Fruit fly (Drosophila melanogaster) whole organism, embryonic: ENCODE measurements around the gene Tg.
A peak's percentile ranks its signal among the peaks of the same experiment; 100 is the strongest.

Experiments
- ATbp ChIP-seq: fragments of 200-800 bp; sonication (Bioruptor generic); optimal IDR thresholded peaks from 2 replicates; lab custom pipeline; 2017; ENCODE audit warnings: missing biosample characterization, mild to moderate bottlenecking, missing genetic modification characterization, missing genetic modification reagents
- CG10274 ChIP-seq: fragments of 200-800 bp; sonication (Bioruptor generic); optimal IDR thresholded peaks from 3 replicates; lab custom pipeline; 2017; ENCODE audit warnings: missing biosample characterization, mild to moderate bottlenecking, missing genetic modification characterization
- CG10543 ChIP-seq: fragments of 200-800 bp; sonication (Bioruptor generic); optimal IDR thresholded peaks from 3 replicates; lab custom pipeline; 2017; ENCODE audit warnings: missing biosample characterization, mild to moderate bottlenecking, missing genetic modification characterization, moderate library complexity
- CG11504 ChIP-seq: fragments of 200-800 bp; sonication (Bioruptor generic); optimal IDR thresholded peaks from 3 replicates; lab custom pipeline; 2019; ENCODE audit warnings: missing biosample characterization, mild to moderate bottlenecking, missing genetic modification characterization, moderate library complexity
- CG11560 ChIP-seq: fragments of 200-800 bp; sonication (Bioruptor generic); IDR thresholded peaks from 3 replicates; pipeline ENCODE4 v1.3.6; 2022; ENCODE audit warnings: missing biosample characterization, missing genetic modification characterization
- CG12104 ChIP-seq: fragments of 200-800 bp; sonication (Bioruptor generic); optimal IDR thresholded peaks from 3 replicates; lab custom pipeline; 2016; ENCODE audit warnings: missing biosample characterization, missing genetic modification characterization
- CG12391 ChIP-seq: fragments of 200-800 bp; sonication (Bioruptor generic); optimal IDR thresholded peaks from 3 replicates; lab custom pipeline; 2018; ENCODE audit warnings: missing biosample characterization, mild to moderate bottlenecking, missing genetic modification characterization, moderate library complexity
- CG14710 ChIP-seq: fragments of 200-800 bp; sonication (Bioruptor generic); optimal IDR thresholded peaks from 3 replicates; lab custom pipeline; 2019; ENCODE audit warnings: missing biosample characterization, mild to moderate bottlenecking, missing genetic modification characterization, moderate library complexity
- CG17568 ChIP-seq: fragments of 200-800 bp; sonication (Bioruptor generic); optimal IDR thresholded peaks from 2 replicates; lab custom pipeline; 2018; ENCODE audit warnings: missing biosample characterization, mild to moderate bottlenecking, missing genetic modification characterization, moderate library complexity
- CG18262 ChIP-seq: fragments of 200-800 bp; optimal IDR thresholded peaks from 3 replicates; lab custom pipeline; 2019; ENCODE audit warnings: missing biosample characterization, mild to moderate bottlenecking, missing genetic modification characterization, moderate library complexity
- CG2116 ChIP-seq: fragments of 200-800 bp; sonication (Bioruptor generic); optimal IDR thresholded peaks from 3 replicates; lab custom pipeline; 2018; ENCODE audit warnings: missing biosample characterization, mild to moderate bottlenecking, missing genetic modification characterization
- CG2129 ChIP-seq: fragments of 200-800 bp; sonication (Bioruptor generic); IDR thresholded peaks from 2 replicates; pipeline ENCODE4 v1.3.6; 2022; ENCODE audit warnings: missing biosample characterization, missing genetic modification characterization; ENCODE audit not compliant: partially characterized antibody
- CG32767 ChIP-seq: fragments of 200-800 bp; sonication (Bioruptor generic); IDR thresholded peaks from 2 replicates; pipeline ENCODE4 v1.3.6; 2022; ENCODE audit warnings: missing biosample characterization, missing genetic modification characterization
- CG6654 ChIP-seq: fragments of 200-800 bp; sonication (Bioruptor generic); optimal IDR thresholded peaks from 2 replicates; lab custom pipeline; 2017; ENCODE audit warnings: missing biosample characterization, mild to moderate bottlenecking, missing genetic modification characterization
- CG6689 ChIP-seq: fragments of 200-800 bp; sonication (Bioruptor generic); IDR thresholded peaks from 2 replicates; pipeline ENCODE4 v1.3.6; 2022; ENCODE audit warnings: missing biosample characterization, missing genetic modification characterization
- CG7271 ChIP-seq: fragments of 200-800 bp; sonication (Bioruptor generic); optimal IDR thresholded peaks from 2 replicates; lab custom pipeline; 2018; ENCODE audit warnings: missing biosample characterization, mild to moderate bottlenecking, missing genetic modification characterization, moderate library complexity
- CG9876 ChIP-seq: fragments of 200-800 bp; sonication (Bioruptor generic); optimal IDR thresholded peaks from 2 replicates; lab custom pipeline; 2016; ENCODE audit warnings: missing biosample characterization, missing genetic modification characterization
- CoRest ChIP-seq: fragments of 200-800 bp; sonication (Bioruptor generic); optimal IDR thresholded peaks from 3 replicates; lab custom pipeline; 2018; ENCODE audit warnings: missing biosample characterization, mild to moderate bottlenecking, missing genetic modification characterization, moderate library complexity
- CrebB ChIP-seq: fragments of 200-800 bp; sonication (Bioruptor generic); optimal IDR thresholded peaks from 3 replicates; lab custom pipeline; 2018; ENCODE audit warnings: missing biosample characterization, mild to moderate bottlenecking, missing genetic modification characterization
- Dp ChIP-seq: fragments of 200-800 bp; sonication (Bioruptor generic); optimal IDR thresholded peaks from 2 replicates; lab custom pipeline; 2018; ENCODE audit warnings: missing biosample characterization, mild to moderate bottlenecking, missing genetic modification characterization, moderate library complexity
- Fer2 ChIP-seq: fragments of 200-800 bp; sonication (Bioruptor generic); optimal IDR thresholded peaks from 2 replicates; lab custom pipeline; 2018; ENCODE audit warnings: missing biosample characterization, mild to moderate bottlenecking, missing genetic modification characterization, moderate library complexity
- HHEX ChIP-seq: fragments of 200-800 bp; sonication (Bioruptor generic); optimal IDR thresholded peaks from 3 replicates; lab custom pipeline; 2017; ENCODE audit warnings: missing biosample characterization, mild to moderate bottlenecking, missing genetic modification characterization, missing genetic modification reagents
- HLH3B ChIP-seq: fragments of 200-800 bp; sonication (Bioruptor generic); IDR thresholded peaks from 2 replicates; pipeline ENCODE4 v1.3.6; 2022; ENCODE audit warnings: missing biosample characterization, missing genetic modification characterization
- HLH4C ChIP-seq: fragments of 200-800 bp; sonication (Bioruptor generic); IDR thresholded peaks from 3 replicates; pipeline ENCODE4 v1.3.6; 2022; ENCODE audit warnings: missing biosample characterization, missing genetic modification characterization; ENCODE audit not compliant: partially characterized antibody
- HLHmδ ChIP-seq: fragments of 200-800 bp; sonication (Bioruptor generic); optimal IDR thresholded peaks from 2 replicates; lab custom pipeline; 2018; ENCODE audit warnings: missing biosample characterization, mild to moderate bottlenecking, missing genetic modification characterization, moderate library complexity
- Hmr ChIP-seq: fragments of 200-800 bp; sonication (Bioruptor generic); optimal IDR thresholded peaks from 3 replicates; lab custom pipeline; 2017; ENCODE audit warnings: mild to moderate bottlenecking, missing biosample characterization, missing genetic modification reagents, missing genetic modification characterization
- MESR4 ChIP-seq: fragments of 200-800 bp; sonication (Bioruptor generic); optimal IDR thresholded peaks from 2 replicates; lab custom pipeline; 2018; ENCODE audit warnings: missing biosample characterization, mild to moderate bottlenecking, missing genetic modification characterization, moderate library complexity
- Optix ChIP-seq: fragments of 200-800 bp; sonication (Bioruptor generic); IDR thresholded peaks from 3 replicates; pipeline ENCODE4 v1.3.6; 2022; ENCODE audit warnings: missing biosample characterization, missing genetic modification characterization
- Sox100B ChIP-seq: fragments of 200-800 bp; sonication (Bioruptor generic); optimal IDR thresholded peaks from 3 replicates; lab custom pipeline; 2018; ENCODE audit warnings: missing biosample characterization, mild to moderate bottlenecking, missing genetic modification characterization
- Sox102F ChIP-seq: fragments of 200-800 bp; sonication (Bioruptor generic); optimal IDR thresholded peaks from 2 replicates; lab custom pipeline; 2018; ENCODE audit warnings: missing biosample characterization, mild to moderate bottlenecking, missing genetic modification characterization, moderate library complexity
- Stat92E ChIP-seq, 3 experiments: fragments of >200 bp in 2 of 3; fragments of 200-800 bp in 1 of 3; sonication (Bioruptor generic) in 1 of 3; optimal IDR thresholded peaks; 2 replicates each; lab custom pipeline; 2017 to 2019; ENCODE audit warnings: missing biosample characterization in 3 of 3, missing genetic modification characterization in 3 of 3, mild to moderate bottlenecking in 1 of 3, moderate library complexity in 1 of 3
- abd-A ChIP-seq: fragments of 200-800 bp; sonication (Bioruptor generic); optimal IDR thresholded peaks from 3 replicates; lab custom pipeline; 2019; ENCODE audit warnings: missing biosample characterization, mild to moderate bottlenecking, missing genetic modification characterization, moderate library complexity
- amos ChIP-seq: fragments of 200-800 bp; sonication (Bioruptor generic); IDR thresholded peaks from 2 replicates; pipeline ENCODE4 v1.3.6; 2022; ENCODE audit warnings: missing biosample characterization, missing genetic modification characterization; ENCODE audit not compliant: partially characterized antibody
- chn ChIP-seq: fragments of 200-800 bp; sonication (Bioruptor generic); optimal IDR thresholded peaks from 2 replicates; lab custom pipeline; 2016; ENCODE audit warnings: missing biosample characterization, missing genetic modification characterization
- cwo ChIP-seq: fragments of 200-800 bp; sonication (Bioruptor generic); optimal IDR thresholded peaks from 3 replicates; lab custom pipeline; 2017; ENCODE audit warnings: missing biosample characterization, missing genetic modification characterization, mild to moderate bottlenecking, moderate library complexity, missing genetic modification reagents
- emc ChIP-seq: fragments of 200-800 bp; sonication (Bioruptor generic); optimal IDR thresholded peaks from 2 replicates; lab custom pipeline; 2016; ENCODE audit warnings: missing biosample characterization, missing genetic modification characterization
- en ChIP-seq: fragments of 200-800 bp; sonication (Bioruptor generic); optimal IDR thresholded peaks from 2 replicates; lab custom pipeline; 2016; ENCODE audit warnings: missing biosample characterization, missing genetic modification characterization
- ewg ChIP-seq: fragments of 200-800 bp; sonication (Bioruptor generic); optimal IDR thresholded peaks from 3 replicates; lab custom pipeline; 2017; ENCODE audit warnings: mild to moderate bottlenecking, missing biosample characterization, missing genetic modification reagents, missing genetic modification characterization
- grn ChIP-seq: fragments of 200-800 bp; sonication (Bioruptor generic); optimal IDR thresholded peaks from 3 replicates; lab custom pipeline; 2017; ENCODE audit warnings: missing biosample characterization, missing genetic modification characterization
- gt ChIP-seq: fragments of 200-800 bp; sonication (Bioruptor generic); IDR thresholded peaks from 2 replicates; pipeline ENCODE4 v1.3.6; 2022; ENCODE audit warnings: missing biosample characterization, missing genetic modification characterization
- h ChIP-seq: fragments of >200 bp; optimal IDR thresholded peaks from 2 replicates; lab custom pipeline; 2017
- lmd ChIP-seq: fragments of 200-800 bp; sonication (Bioruptor generic); IDR thresholded peaks from 2 replicates; pipeline ENCODE4 v1.3.6; 2022; ENCODE audit warnings: missing biosample characterization, missing genetic modification characterization
- mirr ChIP-seq: fragments of 200-800 bp; sonication (Bioruptor generic); optimal IDR thresholded peaks from 3 replicates; lab custom pipeline; 2018; ENCODE audit warnings: missing biosample characterization, mild to moderate bottlenecking, missing genetic modification characterization
- nerfin-2 ChIP-seq: fragments of 200-800 bp; sonication (Bioruptor generic); IDR thresholded peaks from 2 replicates; pipeline ENCODE4 v1.3.6; 2022; ENCODE audit warnings: missing biosample characterization, missing genetic modification characterization; ENCODE audit not compliant: partially characterized antibody
- phol ChIP-seq: fragments of 200-800 bp; sonication (Bioruptor generic); optimal IDR thresholded peaks from 3 replicates; lab custom pipeline; 2018; ENCODE audit warnings: missing biosample characterization, mild to moderate bottlenecking, missing genetic modification characterization, moderate library complexity
- psq ChIP-seq: fragments of 200-800 bp; sonication (Bioruptor generic); optimal IDR thresholded peaks from 2 replicates; lab custom pipeline; 2017; ENCODE audit warnings: missing biosample characterization, missing genetic modification characterization
- pzg ChIP-seq: fragments of 200-800 bp; sonication (Bioruptor generic); optimal IDR thresholded peaks from 3 replicates; lab custom pipeline; 2018; ENCODE audit warnings: missing biosample characterization, mild to moderate bottlenecking, missing genetic modification characterization, moderate library complexity
- repo ChIP-seq: fragments of 200-800 bp; sonication (Bioruptor generic); optimal IDR thresholded peaks from 2 replicates; lab custom pipeline; 2016; ENCODE audit warnings: missing biosample characterization, missing genetic modification characterization
- schlank ChIP-seq: fragments of 200-800 bp; sonication (Bioruptor generic); optimal IDR thresholded peaks from 2 replicates; lab custom pipeline; 2018; ENCODE audit warnings: missing biosample characterization, mild to moderate bottlenecking, missing genetic modification characterization
- trem ChIP-seq: fragments of 200-800 bp; optimal IDR thresholded peaks from 3 replicates; lab custom pipeline; 2019; ENCODE audit warnings: missing biosample characterization, mild to moderate bottlenecking, missing genetic modification characterization, moderate library complexity
- unpg ChIP-seq: fragments of 200-800 bp; sonication (Bioruptor generic); optimal IDR thresholded peaks from 3 replicates; lab custom pipeline; 2018; ENCODE audit warnings: missing biosample characterization, mild to moderate bottlenecking, missing genetic modification characterization, moderate library complexity
- vfl ChIP-seq: fragments of 200-800 bp; sonication (Bioruptor generic); optimal IDR thresholded peaks from 2 replicates; lab custom pipeline; 2016; ENCODE audit warnings: missing biosample characterization, missing genetic modification characterization

Gene Tg

dm6 chr2L:7998080-7998457 is 13.1 kb upstream of the Tg start, which contains the start of gene CG7227 (continued):
- no peak for TF ChIP-seq ewg (GFP tag; lab: Kevin White, UChicago)
- TF ChIP-seq Sox100B (GFP tag; lab: Kevin White, UChicago), result no peak
- no peak for TF ChIP-seq CG32767 (GFP tag; lab: Robert Waterston, UW)
- TF ChIP-seq trem (tag; lab: Kevin White, UChicago), result no peak
- TF ChIP-seq CG10274, result no peak
- no peak for TF ChIP-seq unpg
- TF ChIP-seq HLHmδ (GFP tag; lab: Kevin White, UChicago), result peak; percentile 40
- TF ChIP-seq CG12391, result no peak
- no peak for TF ChIP-seq HHEX (GFP tag; lab: Kevin White, UChicago)
- TF ChIP-seq phol (tag; lab: Kevin White, UChicago), result no peak
- no peak for TF ChIP-seq lmd (GFP tag; lab: Robert Waterston, UW)
- TF ChIP-seq schlank (tag; lab: Kevin White, UChicago), result no peak
- TF ChIP-seq repo, result no peak
- no peak for TF ChIP-seq CG9876
- no peak for TF ChIP-seq CG11504 (tag; lab: Kevin White, UChicago)
- no peak for TF ChIP-seq Hmr (GFP tag; lab: Kevin White, UChicago)
- no peak for TF ChIP-seq emc
- TF ChIP-seq grn (GFP tag; lab: Kevin White, UChicago), result peak; percentile 96
- TF ChIP-seq CG17568 (GFP tag; lab: Kevin White, UChicago), result no peak
- TF ChIP-seq CrebB, result no peak
- peak; percentile 75 for TF ChIP-seq mirr (GFP tag; lab: Kevin White, UChicago)
- no peak for TF ChIP-seq CG7271 (tag; lab: Kevin White, UChicago)
- no peak for TF ChIP-seq abd-A (tag; lab: Kevin White, UChicago)
- TF ChIP-seq CG10543 (GFP tag; lab: Kevin White, UChicago), result no peak
- no peak for TF ChIP-seq CG18262 (tag; lab: Kevin White, UChicago)
- no peak for TF ChIP-seq Optix (GFP tag; lab: Robert Waterston, UW)
- TF ChIP-seq CG11560 (tag; lab: Robert Waterston, UW), result no peak
- TF ChIP-seq ATbp (GFP tag; lab: Kevin White, UChicago), result no peak
- TF ChIP-seq nerfin-2, result no peak
- TF ChIP-seq gt (GFP tag; lab: Robert Waterston, UW), result no peak

dm6 chr2L:7998655-7999054 is 12.6 kb upstream of the Tg start, which contains the start of gene Sirup:
TSS of gene Sirup (plus strand) at chr2L:7998869.
- TF ChIP-seq psq (GFP tag; lab: Kevin White, UChicago) (no peak), Fer2 (tag; lab: Kevin White, UChicago) (no peak), pzg (GFP tag; lab: Kevin White, UChicago) (peak; percentile 92), CG2116 (GFP tag; lab: Kevin White, UChicago) (peak; percentile 47), Stat92E (GFP tag; optimal IDR thresholded peaks at IDR 0.05; lab: Kevin White, UChicago) (no peak), en (GFP tag; lab: Kevin White, UChicago) (no peak), CoRest (peak; percentile 32), vfl (GFP tag; lab: Kevin White, UChicago) (no peak), MESR4 (GFP tag; lab: Kevin White, UChicago) (peak; percentile 55), Dp (GFP tag; lab: Kevin White, UChicago) (peak; percentile 81), HLH4C (GFP tag; lab: Robert Waterston, UW) (no peak), Sox102F (no peak), HLH3B (GFP tag; lab: Robert Waterston, UW) (no peak), h (no peak), CG12104 (GFP tag; lab: Kevin White, UChicago) (no peak), chn (GFP tag; lab: Kevin White, UChicago) (no peak), CG14710 (peak; percentile 89), CG2129 (GFP tag; lab: Robert Waterston, UW) (no peak), CG6689 (GFP tag; lab: Robert Waterston, UW) (no peak), cwo (GFP tag; lab: Kevin White, UChicago) (no peak), CG6654 (GFP tag; lab: Kevin White, UChicago) (no peak), amos (GFP tag; lab: Robert Waterston, UW) (peak; percentile 62; the same call in 1 of the 2 replicates)
